Worm (Caenorhabditis elegans): ENCODE results near the gene ostf-4.

Gene ostf-4

DNA sequence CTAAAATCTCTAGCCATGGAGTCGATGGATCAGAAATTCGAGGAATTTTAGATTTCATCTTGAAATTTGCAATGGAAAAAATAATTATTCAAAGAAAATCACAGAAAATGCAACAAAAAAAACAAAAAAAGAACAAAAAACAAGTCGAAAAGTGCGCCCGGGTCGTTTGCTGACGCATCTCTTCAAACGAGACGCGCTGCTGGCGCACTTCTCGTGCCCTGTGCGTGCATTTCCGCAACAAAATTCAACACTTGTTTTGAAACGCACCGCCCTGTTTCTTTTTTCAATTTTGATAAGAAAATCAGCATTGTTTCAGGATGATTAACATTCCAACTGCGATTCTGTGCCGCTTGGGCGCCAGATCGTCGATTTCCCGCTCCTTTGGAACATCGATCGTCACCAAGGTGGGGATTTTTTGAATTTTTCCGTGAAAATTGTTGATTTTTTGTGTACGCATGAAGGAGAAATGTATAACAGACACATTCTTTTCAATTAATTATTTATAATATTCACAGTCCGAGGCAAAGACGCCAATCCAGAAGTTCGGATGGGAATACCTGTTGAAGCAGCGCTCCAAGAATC lies 15.7 kb upstream of the ostf-4 start, which contains the start of the genes jmjd-4 and mev-1 (continued):
- no peak for TF ChIP-seq fax-1 (tag; optimal IDR thresholded peaks at IDR 0.05)
- TF ChIP-seq hlh-15 (tag; optimal IDR thresholded peaks at IDR 0.05): no peak
- peak; percentile 36 for TF ChIP-seq ceh-30 (tag; optimal IDR thresholded peaks at IDR 0.05)
- TF ChIP-seq ahr-1 (tag; optimal IDR thresholded peaks at IDR 0.05): peak; percentile 24
- TF ChIP-seq pat-9 (tag; optimal IDR thresholded peaks at IDR 0.05): no peak
- TF ChIP-seq pha-4 (tag; optimal IDR thresholded peaks at IDR 0.05): no peak
- no peak for TF ChIP-seq hlh-30 (tag; optimal IDR thresholded peaks at IDR 0.05; ENCODE audit: insufficient read depth)
- TF ChIP-seq unc-86 (tag; optimal IDR thresholded peaks at IDR 0.05): peak; percentile 57
- no peak for TF ChIP-seq ttx-3 (tag; optimal IDR thresholded peaks at IDR 0.05)
- TF ChIP-seq unc-42 (tag; optimal IDR thresholded peaks at IDR 0.05): peak; percentile 31
- no peak for TF ChIP-seq unc-55 (GFP tag; optimal IDR thresholded peaks at IDR 0.05)

DNA sequence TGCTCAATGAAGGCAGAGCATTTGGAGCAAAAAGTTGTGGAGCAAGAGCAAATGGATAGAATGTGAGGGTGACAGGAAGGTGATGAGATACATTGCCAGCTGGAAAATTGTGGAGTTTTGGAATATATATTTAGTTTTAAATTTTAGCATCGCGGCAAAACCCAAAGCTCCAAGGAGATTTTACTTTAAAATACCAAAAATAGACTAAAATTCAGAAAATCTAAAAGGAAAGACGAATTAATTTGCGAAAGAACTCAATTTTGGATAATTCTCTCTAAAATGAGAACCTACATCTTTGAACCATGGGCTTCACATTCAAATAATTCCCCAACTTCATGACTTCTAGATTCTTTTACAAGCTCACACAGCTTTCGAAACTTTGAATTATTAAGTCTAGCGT lies 14.2 kb upstream of the ostf-4 start, which contains the start of gene T07C4.12:
Gene T07C4.12, minus strand, starts transcription at position 101 of the 400 bp plus-strand sequence.
- no peak for TF ChIP-seq unc-42 (tag; optimal IDR thresholded peaks at IDR 0.05)
- TF ChIP-seq ahr-1 (tag; optimal IDR thresholded peaks at IDR 0.05): no peak
- no peak for TF ChIP-seq K09A11.1 (tag; optimal IDR thresholded peaks at IDR 0.05; ENCODE audit: insufficient read depth)
- TF ChIP-seq elt-2 (tag; optimal IDR thresholded peaks at IDR 0.05): no peak
- TF ChIP-seq rnt-1 (tag; optimal IDR thresholded peaks at IDR 0.05): no peak
- TF ChIP-seq F13H6.1 (tag; optimal IDR thresholded peaks at IDR 0.05): no peak
- no peak for TF ChIP-seq ztf-16 (tag; optimal IDR thresholded peaks at IDR 0.05)
- TF ChIP-seq pat-9 (tag; optimal IDR thresholded peaks at IDR 0.05): no peak
- TF ChIP-seq fkh-10 (GFP tag; optimal IDR thresholded peaks at IDR 0.05): no peak
- TF ChIP-seq lin-11 (tag; optimal IDR thresholded peaks at IDR 0.05): no peak
- no peak for TF ChIP-seq pha-2 (tag; optimal IDR thresholded peaks at IDR 0.05)
- TF ChIP-seq hlh-30 (tag; optimal IDR thresholded peaks at IDR 0.05; ENCODE audit: insufficient read depth): no peak
- TF ChIP-seq hlh-13 (GFP tag; optimal IDR thresholded peaks at IDR 0.05): no peak
- no peak for TF ChIP-seq ceh-24 (tag; optimal IDR thresholded peaks at IDR 0.05)
- no peak for TF ChIP-seq ceh-30 (tag; optimal IDR thresholded peaks at IDR 0.05)
- no peak for TF ChIP-seq tbx-2 (tag; optimal IDR thresholded peaks at IDR 0.05)

DNA sequence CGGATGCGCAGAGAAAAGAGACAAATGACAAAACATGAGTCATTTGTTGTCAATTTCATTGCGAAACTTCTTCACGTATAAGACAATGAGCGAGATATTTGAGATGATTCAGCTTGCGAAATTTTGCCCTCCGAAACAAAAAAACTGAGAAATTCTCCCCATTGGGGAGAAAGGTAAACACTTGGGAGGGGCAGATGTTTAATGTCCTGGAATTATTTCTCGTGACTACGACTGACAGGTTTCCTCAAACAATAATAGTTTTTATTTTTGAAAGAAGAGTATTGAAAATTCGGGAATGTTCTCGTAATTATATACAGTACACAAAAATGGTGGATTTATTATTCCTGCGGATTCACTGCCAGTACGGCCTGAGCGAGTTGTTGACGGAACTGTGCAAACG lies 12.9 kb upstream of the ostf-4 start:
- TF ChIP-seq hlh-6 (tag; optimal IDR thresholded peaks at IDR 0.05): no peak
- no peak for TF ChIP-seq pros-1 (tag; optimal IDR thresholded peaks at IDR 0.05)
- TF ChIP-seq ceh-14 (tag; optimal IDR thresholded peaks at IDR 0.05): no peak
- no peak for TF ChIP-seq tbx-7 (tag; optimal IDR thresholded peaks at IDR 0.05)
- no peak for TF ChIP-seq C38D4.7 (GFP tag; optimal IDR thresholded peaks at IDR 0.05)
- TF ChIP-seq rnt-1 (tag; optimal IDR thresholded peaks at IDR 0.05): no peak

DNA sequence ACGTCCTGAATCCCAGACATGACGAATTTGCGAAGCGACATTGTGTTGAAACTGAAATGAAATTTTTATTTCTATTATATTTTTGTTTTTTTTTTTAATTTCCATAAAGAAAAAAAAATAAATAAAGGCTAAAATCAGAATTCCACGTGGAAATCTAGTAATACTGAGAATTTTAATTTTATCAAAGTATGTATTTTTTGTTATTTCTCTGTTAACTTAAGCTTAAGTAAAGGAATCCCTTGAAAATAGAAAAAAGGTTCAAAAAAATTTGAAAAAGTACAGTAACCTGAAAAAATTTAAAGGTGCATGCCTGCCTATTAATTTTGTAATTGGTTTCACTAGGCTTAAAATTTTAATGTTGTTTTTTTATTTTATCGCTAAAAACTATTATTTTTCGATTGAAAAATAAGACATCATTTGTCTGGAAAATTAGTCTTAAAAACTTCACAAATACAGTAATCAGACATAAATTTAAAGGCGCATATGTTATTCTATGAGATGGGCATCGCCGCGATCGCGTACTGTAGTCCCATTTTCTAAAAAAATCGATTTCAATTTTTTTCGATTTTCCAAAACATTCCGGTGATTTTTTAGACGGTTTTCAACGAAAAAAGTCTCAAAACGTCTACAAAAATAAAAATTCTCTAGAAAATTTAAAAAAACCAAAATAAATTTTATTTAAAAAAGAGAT lies 12.2 kb upstream of the ostf-4 start, which contains the start of gene nex-2:
Gene nex-2, minus strand, starts transcription at position 51 of the 691 bp plus-strand sequence.
- TF ChIP-seq ceh-18 (tag; optimal IDR thresholded peaks at IDR 0.05) (no peak), dmd-4 (tag; optimal IDR thresholded peaks at IDR 0.05; ENCODE audit: borderline replicate concordance) (no peak), hlh-8 (tag; optimal IDR thresholded peaks at IDR 0.05) (no peak), fax-1 (tag; optimal IDR thresholded peaks at IDR 0.05) (no peak)

- TF ChIP-seq elt-2 (tag; optimal IDR thresholded peaks at IDR 0.05) (peak; percentile 52), odd-2 (tag; optimal IDR thresholded peaks at IDR 0.05) (no peak), madf-2 (tag; optimal IDR thresholded peaks at IDR 0.05) (no peak), dmd-4 (tag; optimal IDR thresholded peaks at IDR 0.05; ENCODE audit: borderline replicate concordance) (no peak), ceh-34 (tag; optimal IDR thresholded peaks at IDR 0.05) (no peak), ahr-1 (tag; optimal IDR thresholded peaks at IDR 0.05) (no peak), Y22D7AL.16 (tag; optimal IDR thresholded peaks at IDR 0.05) (no peak)
Measured at ce11 chrIII:10329811-10330210, 11.5 kb upstream of the ostf-4 start.

Measured in whole organism, late embryonic.